Worm (Caenorhabditis elegans): Measurements from ENCODE around the gene T10C6.7.

DNA sequence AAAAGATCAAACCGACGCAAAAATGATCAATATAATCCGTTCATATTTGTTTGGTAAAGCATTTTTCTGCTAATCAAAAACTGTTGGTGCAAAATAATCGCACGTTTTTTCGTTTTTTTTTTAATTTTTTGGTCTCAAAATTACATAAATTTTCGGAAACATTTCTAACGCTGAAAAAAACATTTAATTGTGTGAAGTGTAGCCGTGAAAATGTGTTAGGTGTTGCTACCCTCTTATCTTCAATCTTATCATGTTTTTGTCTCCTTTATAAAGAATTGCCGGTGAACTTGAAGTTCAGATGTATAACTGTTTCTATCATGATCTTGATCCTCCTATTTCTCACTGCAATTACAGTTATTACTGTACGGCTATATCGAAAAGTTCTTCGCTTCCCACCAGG is 37.4 kb upstream of the T10C6.7 start, which contains the start of gene cyp-35D1:
- TF ChIP-seq ets-4 (tag; optimal IDR thresholded peaks at IDR 0.05) = no peak
- TF ChIP-seq lin-11 (tag; optimal IDR thresholded peaks at IDR 0.05) = no peak
- TF ChIP-seq pha-2 (tag; optimal IDR thresholded peaks at IDR 0.05) = no peak
- no peak for TF ChIP-seq nhr-11 (tag; optimal IDR thresholded peaks at IDR 0.05)
- no peak for TF ChIP-seq rnt-1 (tag; optimal IDR thresholded peaks at IDR 0.05)
- no peak for TF ChIP-seq ceh-30 (tag; optimal IDR thresholded peaks at IDR 0.05)
- no peak for TF ChIP-seq sox-4 (tag; optimal IDR thresholded peaks at IDR 0.05)
- no peak for TF ChIP-seq mec-3 (tag; optimal IDR thresholded peaks at IDR 0.05; ENCODE audit: borderline replicate concordance)
- no peak for TF ChIP-seq C38D4.7 (GFP tag; optimal IDR thresholded peaks at IDR 0.05)
- TF ChIP-seq ceh-48 (tag; optimal IDR thresholded peaks at IDR 0.05) = no peak

All from whole organism, late embryonic.